Fruit fly (Drosophila melanogaster): ENCODE results near the gene CG42271.

Gene CG42271

DNA sequence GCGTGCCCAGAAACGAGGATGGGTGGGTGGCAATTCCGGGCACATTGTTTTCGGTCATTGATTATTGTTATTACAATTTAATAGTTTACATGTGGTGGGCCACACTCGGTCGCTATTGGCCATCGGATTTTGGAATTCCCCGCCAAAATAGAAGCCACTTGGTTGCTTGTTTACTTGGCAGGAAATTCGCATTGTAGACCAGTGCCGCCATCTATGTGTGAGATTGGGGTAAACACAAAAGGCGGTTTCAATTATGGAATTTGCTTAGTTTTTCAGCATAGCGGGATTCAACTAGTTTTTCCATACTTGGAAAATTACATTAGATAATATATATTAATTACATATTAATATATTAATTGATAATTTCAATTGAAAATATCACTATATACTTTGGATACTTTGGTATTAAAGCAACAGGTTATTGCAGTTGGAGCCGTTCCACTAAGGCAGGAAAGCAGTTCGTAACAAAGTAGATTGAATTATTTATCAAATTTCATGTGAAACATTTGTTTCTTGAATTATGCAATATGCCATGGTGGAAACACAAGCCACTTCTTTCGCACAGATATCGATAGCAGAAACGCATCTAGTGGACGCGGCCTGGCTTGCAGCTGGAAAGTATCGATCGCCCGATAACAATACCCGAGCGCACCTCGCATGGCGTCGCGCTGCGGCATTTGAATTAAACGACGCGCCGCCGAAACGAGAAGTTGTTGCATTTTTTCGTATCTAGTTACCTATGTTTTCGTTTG, 13.3 kb upstream of the CG42271 start, which contains the start of gene mud:
Gene mud (plus strand): TSS at position 698 of the 752 bp plus-strand sequence.
- peak; percentile 14 for TF ChIP-seq HLH106 (tag; optimal IDR thresholded peaks at IDR 0.05)
- TF ChIP-seq usp (GFP tag; optimal IDR thresholded peaks at IDR 0.05) = no peak
- peak; percentile 14 for TF ChIP-seq woc (GFP tag; optimal IDR thresholded peaks at IDR 0.05)
- TF ChIP-seq foxo (GFP tag; optimal IDR thresholded peaks at IDR 0.05) = peak in 1 of 2 experiments; percentile 14
- no peak for TF ChIP-seq Jra (GFP tag; optimal IDR thresholded peaks at IDR 0.05)
- TF ChIP-seq sv (GFP tag; optimal IDR thresholded peaks at IDR 0.05) = no peak

- peak; percentile 12 for TF ChIP-seq rgr (GFP tag; optimal IDR thresholded peaks at IDR 0.05)
- TF ChIP-seq dsf (GFP tag; optimal IDR thresholded peaks at IDR 0.05; ENCODE audit: borderline replicate concordance) = no peak
- no peak for TF ChIP-seq GATAd (GFP tag; optimal IDR thresholded peaks at IDR 0.05)
- no peak for TF ChIP-seq h (GFP tag; optimal IDR thresholded peaks at IDR 0.05)
- no peak for TF ChIP-seq pan (optimal IDR thresholded peaks at IDR 0.05)
- no peak for TF ChIP-seq Rel (GFP tag; optimal IDR thresholded peaks at IDR 0.05)
- TF ChIP-seq Rel (tag; optimal IDR thresholded peaks at IDR 0.05) = peak; percentile 54
- TF ChIP-seq Hr83 (GFP tag; optimal IDR thresholded peaks at IDR 0.05; ENCODE audit: poor library complexity, severe bottlenecking) = no peak
- TF ChIP-seq sv (GFP tag; optimal IDR thresholded peaks at IDR 0.05) = no peak
- TF ChIP-seq sage (GFP tag; optimal IDR thresholded peaks at IDR 0.05) = no peak
- TF ChIP-seq HLH106 (tag; optimal IDR thresholded peaks at IDR 0.05) = peak; percentile 29
- no peak for TF ChIP-seq CG32264 (GFP tag; optimal IDR thresholded peaks at IDR 0.05)
- no peak for TF ChIP-seq CrebA (GFP tag; optimal IDR thresholded peaks at IDR 0.05; ENCODE audit: borderline replicate concordance)
- peak in 1 of 2 experiments; percentile 29 for TF ChIP-seq foxo (GFP tag; optimal IDR thresholded peaks at IDR 0.05)
- TF ChIP-seq usp (GFP tag; optimal IDR thresholded peaks at IDR 0.05) = no peak
- TF ChIP-seq Abd-B (GFP tag; optimal IDR thresholded peaks at IDR 0.05) = no peak
- no peak for TF ChIP-seq Sp1 (GFP tag; optimal IDR thresholded peaks at IDR 0.05)
- no peak for TF ChIP-seq ey (GFP tag; optimal IDR thresholded peaks at IDR 0.05)
- TF ChIP-seq jim (GFP tag; optimal IDR thresholded peaks at IDR 0.05) = no peak
Observed at dm6 chrX:14242941-14243736, 9.3 kb upstream of the CG42271 start, which contains the start of gene CG32599. Gene CG32599, plus strand, starts transcription at chrX:14243686.

dm6 chrX:14242479-14242878, 8.6 kb upstream of the CG42271 start, which contains the start of gene mRNA-cap:
Gene mRNA-cap, minus strand, starts transcription at chrX:14242822.
- TF ChIP-seq dsf (GFP tag; optimal IDR thresholded peaks at IDR 0.05; ENCODE audit: borderline replicate concordance) (no peak), Vsx2 (GFP tag; optimal IDR thresholded peaks at IDR 0.05; ENCODE audit: partially characterized antibody) (no peak), Hnf4 (GFP tag; optimal IDR thresholded peaks at IDR 0.05) (no peak), pan (optimal IDR thresholded peaks at IDR 0.05) (no peak), sv (GFP tag; optimal IDR thresholded peaks at IDR 0.05) (no peak)

DNA sequence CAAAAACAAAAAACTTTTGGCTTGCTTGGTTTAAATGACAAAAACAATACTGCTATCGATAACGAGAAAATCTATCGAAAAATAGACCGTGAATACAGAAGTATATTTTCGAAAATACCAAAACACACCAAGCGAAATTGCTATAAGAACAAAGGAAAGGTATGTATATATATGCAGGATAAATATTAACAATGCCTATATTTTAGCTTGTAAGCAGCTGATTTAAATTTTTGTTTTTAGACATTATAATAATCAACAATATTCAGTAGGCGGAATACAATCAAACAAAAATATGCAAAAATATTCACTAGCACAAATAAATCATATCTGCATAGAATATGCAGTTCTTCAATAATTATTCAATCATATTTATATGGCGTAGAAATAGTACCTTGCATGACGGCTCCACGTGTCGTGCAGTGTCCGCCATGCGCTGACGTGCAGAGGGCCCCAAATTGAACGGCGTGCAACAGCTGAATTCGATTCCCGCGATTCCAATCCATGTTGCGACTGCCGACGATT, 4.1 kb upstream of the CG42271 start, which contains the start of the genes Fbxl4 and Dus2:
Gene Fbxl4 (minus strand): TSS at position 51 of the 522 bp plus-strand sequence.
Gene Dus2 (plus strand): TSS at position 116 of the 522 bp plus-strand sequence.
- no peak for TF ChIP-seq Abd-B (GFP tag; optimal IDR thresholded peaks at IDR 0.05)
- no peak for TF ChIP-seq Dfd (GFP tag; optimal IDR thresholded peaks at IDR 0.05)
- TF ChIP-seq CrebA (GFP tag; optimal IDR thresholded peaks at IDR 0.05; ENCODE audit: borderline replicate concordance) = no peak
- TF ChIP-seq Vsx2 (GFP tag; optimal IDR thresholded peaks at IDR 0.05; ENCODE audit: partially characterized antibody) = peak; percentile 99
- TF ChIP-seq jim (GFP tag; optimal IDR thresholded peaks at IDR 0.05) = no peak
- TF ChIP-seq CG9705 (GFP tag; optimal IDR thresholded peaks at IDR 0.05) = peak; percentile 88
- TF ChIP-seq psq (GFP tag; optimal IDR thresholded peaks at IDR 0.05) = peak; percentile 82
- peak; percentile 92 for TF ChIP-seq fru (GFP tag; optimal IDR thresholded peaks at IDR 0.05)
- TF ChIP-seq tai (GFP tag; optimal IDR thresholded peaks at IDR 0.05) = no peak
- peak in 1 of 2 experiments; percentile 68 for TF ChIP-seq dl (GFP tag; optimal IDR thresholded peaks at IDR 0.05; ENCODE audit: insufficient read depth in 1 of 2, partially characterized antibody in 2 of 2)
- no peak for TF ChIP-seq N (GFP tag; optimal IDR thresholded peaks at IDR 0.05)
- peak; percentile 46 for TF ChIP-seq Myc (optimal IDR thresholded peaks at IDR 0.05)
- TF ChIP-seq pan (optimal IDR thresholded peaks at IDR 0.05) = no peak
- peak; percentile 71 for TF ChIP-seq GATAd (GFP tag; optimal IDR thresholded peaks at IDR 0.05)
- no peak for TF ChIP-seq sage (GFP tag; optimal IDR thresholded peaks at IDR 0.05)
- TF ChIP-seq foxo (GFP tag; optimal IDR thresholded peaks at IDR 0.05) = peak in 1 of 2 experiments; percentile 94
- peak; percentile 89 for TF ChIP-seq h (GFP tag; optimal IDR thresholded peaks at IDR 0.05)
- peak; percentile 27 for TF ChIP-seq Mio (GFP tag; optimal IDR thresholded peaks at IDR 0.05)
- TF ChIP-seq usp (GFP tag; optimal IDR thresholded peaks at IDR 0.05) = no peak
- no peak for TF ChIP-seq lola (GFP tag; optimal IDR thresholded peaks at IDR 0.05)
- TF ChIP-seq brk (GFP tag; optimal IDR thresholded peaks at IDR 0.05) = no peak
- TF ChIP-seq Dif (GFP tag; optimal IDR thresholded peaks at IDR 0.05; ENCODE audit: partially characterized antibody) = peak; percentile 98
- peak; percentile 88 for TF ChIP-seq ey (GFP tag; optimal IDR thresholded peaks at IDR 0.05)
- TF ChIP-seq dsf (GFP tag; optimal IDR thresholded peaks at IDR 0.05; ENCODE audit: borderline replicate concordance) = no peak
- TF ChIP-seq br (GFP tag; optimal IDR thresholded peaks at IDR 0.05) = peak; percentile 85
- TF ChIP-seq Jra (GFP tag; optimal IDR thresholded peaks at IDR 0.05) = peak; percentile 80
- TF ChIP-seq HLH106 (tag; optimal IDR thresholded peaks at IDR 0.05) = peak; percentile 89
- peak; percentile 94 for TF ChIP-seq sv (GFP tag; optimal IDR thresholded peaks at IDR 0.05)
- peak; percentile 77 for TF ChIP-seq OdsH (GFP tag; optimal IDR thresholded peaks at IDR 0.05)
- peak; percentile 85 for TF ChIP-seq rgr (GFP tag; optimal IDR thresholded peaks at IDR 0.05)
- TF ChIP-seq Hr78 (GFP tag; optimal IDR thresholded peaks at IDR 0.05) = no peak
